Fruit fly (Drosophila melanogaster) whole organism, embryonic: ENCODE results near the gene CG45073.

Experiments used
- Aef1 ChIP-seq: fragments of 200-800 bp; sonication (Bioruptor generic); IDR thresholded peaks from 3 replicates; pipeline ENCODE4 v1.3.6; 2022; ENCODE audit warnings: missing biosample characterization, missing genetic modification characterization
- Antp ChIP-seq: fragments of 200-800 bp; sonication (Bioruptor generic); optimal IDR thresholded peaks from 3 replicates; lab custom pipeline; 2016; ENCODE audit warnings: missing biosample characterization, missing genetic modification characterization
- Awh ChIP-seq: fragments of 200-800 bp; sonication (Bioruptor generic); IDR thresholded peaks from 2 replicates; pipeline ENCODE4, ENCODE4 v1.3.6; 2022; ENCODE audit warnings: missing biosample characterization, missing genetic modification characterization
- CG10543 ChIP-seq: fragments of 200-800 bp; sonication (Bioruptor generic); optimal IDR thresholded peaks from 3 replicates; lab custom pipeline; 2017; ENCODE audit warnings: missing biosample characterization, mild to moderate bottlenecking, missing genetic modification characterization, moderate library complexity
- CG12219 ChIP-seq: fragments of 200-800 bp; sonication (Bioruptor generic); optimal IDR thresholded peaks from 3 replicates; lab custom pipeline; 2018; ENCODE audit warnings: missing biosample characterization, mild to moderate bottlenecking, missing genetic modification characterization
- CG13123 ChIP-seq: fragments of 200-800 bp; sonication (Bioruptor generic); optimal IDR thresholded peaks from 2 replicates; lab custom pipeline; 2016; ENCODE audit warnings: missing biosample characterization, missing genetic modification characterization
- CG14667 ChIP-seq: fragments of 200-800 bp; sonication (Bioruptor generic); IDR thresholded peaks from 2 replicates; pipeline ENCODE4 v1.3.6; 2022; ENCODE audit warnings: missing biosample characterization, missing genetic modification characterization
- CG16815 ChIP-seq: fragments of 200-800 bp; sonication (Bioruptor generic); optimal IDR thresholded peaks from 3 replicates; lab custom pipeline; 2017; ENCODE audit warnings: missing biosample characterization, mild to moderate bottlenecking, missing genetic modification characterization
- CG2120 ChIP-seq: fragments of 200-800 bp; sonication (Bioruptor generic); optimal IDR thresholded peaks from 3 replicates; lab custom pipeline; 2016; ENCODE audit warnings: missing biosample characterization, missing genetic modification characterization
- CG2199 ChIP-seq: fragments of 200-800 bp; sonication (Bioruptor generic); IDR thresholded peaks from 3 replicates; pipeline ENCODE4 v1.3.6; 2022; ENCODE audit warnings: missing biosample characterization, missing genetic modification characterization
- CG2678 ChIP-seq: fragments of 200-800 bp; sonication (Bioruptor generic); optimal IDR thresholded peaks from 3 replicates; lab custom pipeline; 2019; ENCODE audit warnings: missing biosample characterization, mild to moderate bottlenecking, missing genetic modification characterization, moderate library complexity
- CG30431 ChIP-seq: fragments of 200-800 bp; sonication (Bioruptor generic); optimal IDR thresholded peaks from 2 replicates; lab custom pipeline; 2017; ENCODE audit warnings: missing biosample characterization, missing genetic modification characterization
- CG3838 ChIP-seq: fragments of 200-800 bp; sonication (Bioruptor generic); optimal IDR thresholded peaks from 3 replicates; lab custom pipeline; 2016; ENCODE audit warnings: missing biosample characterization, missing genetic modification characterization
- CG4707 ChIP-seq: fragments of 200-800 bp; sonication (Bioruptor generic); optimal IDR thresholded peaks from 2 replicates; lab custom pipeline; 2018; ENCODE audit warnings: missing biosample characterization, mild to moderate bottlenecking, missing genetic modification characterization, moderate library complexity
- CG6689 ChIP-seq: fragments of 200-800 bp; sonication (Bioruptor generic); IDR thresholded peaks from 2 replicates; pipeline ENCODE4 v1.3.6; 2022; ENCODE audit warnings: missing biosample characterization, missing genetic modification characterization
- CG8388 ChIP-seq: fragments of 200-800 bp; sonication (Bioruptor generic); optimal IDR thresholded peaks from 2 replicates; lab custom pipeline; 2019; ENCODE audit warnings: missing biosample characterization, mild to moderate bottlenecking, missing genetic modification characterization, moderate library complexity
- Doc3 ChIP-seq: fragments of 200-800 bp; sonication (Bioruptor generic); IDR thresholded peaks from 3 replicates; pipeline ENCODE4 v1.3.6; 2022; ENCODE audit warnings: missing biosample characterization, missing genetic modification characterization; ENCODE audit not compliant: partially characterized antibody
- Eip74EF ChIP-seq, 2 experiments: fragments of 200-800 bp in 1 of 2; fragments of >200 bp in 1 of 2; sonication (Bioruptor generic) in 1 of 2; optimal IDR thresholded peaks; 2 replicates each; lab custom pipeline; 2017 to 2019; ENCODE audit warnings: missing biosample characterization in 2 of 2, missing genetic modification characterization in 2 of 2, mild to moderate bottlenecking in 1 of 2, moderate library complexity in 1 of 2
- H2.0 ChIP-seq: fragments of 200-800 bp; sonication (Bioruptor generic); IDR thresholded peaks from 2 replicates; pipeline ENCODE4 v1.3.6; 2022; ENCODE audit warnings: missing biosample characterization, missing genetic modification characterization
- HLH3B ChIP-seq: fragments of 200-800 bp; sonication (Bioruptor generic); IDR thresholded peaks from 2 replicates; pipeline ENCODE4 v1.3.6; 2022; ENCODE audit warnings: missing biosample characterization, missing genetic modification characterization
- HLHmδ ChIP-seq: fragments of 200-800 bp; sonication (Bioruptor generic); optimal IDR thresholded peaks from 2 replicates; lab custom pipeline; 2018; ENCODE audit warnings: missing biosample characterization, mild to moderate bottlenecking, missing genetic modification characterization, moderate library complexity
- Hmr ChIP-seq: fragments of 200-800 bp; sonication (Bioruptor generic); optimal IDR thresholded peaks from 3 replicates; lab custom pipeline; 2017; ENCODE audit warnings: mild to moderate bottlenecking, missing biosample characterization, missing genetic modification reagents, missing genetic modification characterization
- Hr78 ChIP-seq, 2 experiments: fragments of 200-800 bp in 1 of 2; fragments of >200 bp in 1 of 2; sonication (Bioruptor generic) in 1 of 2; optimal IDR thresholded peaks; 2 replicates each; lab custom pipeline; 2017 to 2019; ENCODE audit warnings: missing biosample characterization in 2 of 2, missing genetic modification characterization in 2 of 2, mild to moderate bottlenecking in 1 of 2, moderate library complexity in 1 of 2
- Mad ChIP-seq: fragments of 200-800 bp; sonication (Bioruptor generic); optimal IDR thresholded peaks from 2 replicates; lab custom pipeline; 2016; ENCODE audit warnings: missing biosample characterization, missing genetic modification characterization
- Mrtf ChIP-seq: fragments of 200-800 bp; sonication (Bioruptor generic); IDR thresholded peaks from 3 replicates; pipeline ENCODE4 v1.3.6; 2022; ENCODE audit warnings: missing biosample characterization, missing genetic modification characterization
- Pdp1 ChIP-seq, 2 experiments: fragments of 200-800 bp; sonication (Bioruptor generic); optimal IDR thresholded peaks; 3 replicates each; lab custom pipeline; 2016; ENCODE audit warnings: missing biosample characterization in 2 of 2, missing genetic modification characterization in 2 of 2, mild to moderate bottlenecking in 1 of 2, moderate library complexity in 1 of 2
- Scr ChIP-seq: fragments of 200-800 bp; sonication (Bioruptor generic); IDR thresholded peaks from 2 replicates; pipeline ENCODE4 v1.3.6; 2022; ENCODE audit warnings: missing biosample characterization, missing genetic modification characterization; ENCODE audit not compliant: partially characterized antibody
- Sin3A ChIP-seq: fragments of >200 bp; optimal IDR thresholded peaks from 2 replicates; lab custom pipeline; 2018
- abd-A ChIP-seq: fragments of 200-800 bp; sonication (Bioruptor generic); optimal IDR thresholded peaks from 3 replicates; lab custom pipeline; 2019; ENCODE audit warnings: missing biosample characterization, mild to moderate bottlenecking, missing genetic modification characterization, moderate library complexity
- btn ChIP-seq: fragments of 200-800 bp; sonication (Bioruptor generic); optimal IDR thresholded peaks from 2 replicates; lab custom pipeline; 2016; ENCODE audit warnings: missing biosample characterization, missing genetic modification characterization
- cas ChIP-seq: fragments of 200-800 bp; sonication (Bioruptor generic); IDR thresholded peaks from 2 replicates; pipeline ENCODE4 v1.3.6; 2022; ENCODE audit warnings: missing biosample characterization, missing genetic modification characterization
- chinmo ChIP-seq: fragments of 200-800 bp; sonication (Bioruptor generic); IDR thresholded peaks from 4 replicates; pipeline ENCODE4 v1.3.6; 2022; ENCODE audit warnings: missing biosample characterization, missing genetic modification characterization; ENCODE audit not compliant: partially characterized antibody
- da ChIP-seq: fragments of 200-800 bp; sonication (Bioruptor generic); optimal IDR thresholded peaks from 2 replicates; lab custom pipeline; 2016; ENCODE audit warnings: missing biosample characterization, missing genetic modification characterization
- dimm ChIP-seq: fragments of 200-800 bp; sonication (Bioruptor generic); IDR thresholded peaks from 2 replicates; pipeline ENCODE4 v1.3.6; 2022; ENCODE audit warnings: missing biosample characterization, missing genetic modification characterization
- grau ChIP-seq: fragments of 200-800 bp; optimal IDR thresholded peaks from 3 replicates; lab custom pipeline; 2019; ENCODE audit warnings: missing biosample characterization, mild to moderate bottlenecking, missing genetic modification characterization, moderate library complexity
- gt ChIP-seq: fragments of 200-800 bp; sonication (Bioruptor generic); IDR thresholded peaks from 2 replicates; pipeline ENCODE4 v1.3.6; 2022; ENCODE audit warnings: missing biosample characterization, missing genetic modification characterization
- ind ChIP-seq: fragments of 200-800 bp; sonication (Bioruptor generic); optimal IDR thresholded peaks from 3 replicates; lab custom pipeline; 2016; ENCODE audit warnings: missing biosample characterization, missing genetic modification characterization
- luna ChIP-seq: fragments of 200-800 bp; sonication (Bioruptor generic); optimal IDR thresholded peaks from 2 replicates; lab custom pipeline; 2016; ENCODE audit warnings: missing biosample characterization, missing genetic modification characterization
- nerfin-2 ChIP-seq: fragments of 200-800 bp; sonication (Bioruptor generic); IDR thresholded peaks from 2 replicates; pipeline ENCODE4 v1.3.6; 2022; ENCODE audit warnings: missing biosample characterization, missing genetic modification characterization; ENCODE audit not compliant: partially characterized antibody
- nmo ChIP-seq: fragments of 200-800 bp; sonication (Bioruptor generic); optimal IDR thresholded peaks from 2 replicates; lab custom pipeline; 2018; ENCODE audit warnings: missing biosample characterization, mild to moderate bottlenecking, missing genetic modification characterization, moderate library complexity
- org-1 ChIP-seq: fragments of 200-800 bp; sonication (Bioruptor generic); optimal IDR thresholded peaks from 2 replicates; lab custom pipeline; 2017; ENCODE audit warnings: missing biosample characterization, missing genetic modification characterization
- pnt ChIP-seq: fragments of 200-800 bp; sonication (Bioruptor generic); optimal IDR thresholded peaks from 3 replicates; lab custom pipeline; 2016; ENCODE audit warnings: missing biosample characterization, missing genetic modification characterization
- pum ChIP-seq: fragments of 200-800 bp; sonication (Bioruptor generic); optimal IDR thresholded peaks from 2 replicates; lab custom pipeline; 2016; ENCODE audit warnings: missing biosample characterization, missing genetic modification characterization
- scrt ChIP-seq: fragments of 200-800 bp; sonication (Bioruptor generic); optimal IDR thresholded peaks from 2 replicates; lab custom pipeline; 2018; ENCODE audit warnings: missing biosample characterization, mild to moderate bottlenecking, missing genetic modification characterization, moderate library complexity
- slbo ChIP-seq: fragments of 200-800 bp; sonication (Bioruptor generic); IDR thresholded peaks from 2 replicates; pipeline ENCODE4 v1.3.6; 2022; ENCODE audit warnings: missing biosample characterization, missing genetic modification characterization
- slp2 ChIP-seq: fragments of 200-800 bp; sonication (Bioruptor generic); optimal IDR thresholded peaks from 2 replicates; lab custom pipeline; 2016; ENCODE audit warnings: missing biosample characterization, missing genetic modification characterization
- stc ChIP-seq: fragments of 200-800 bp; sonication (Bioruptor generic); IDR thresholded peaks from 2 replicates; pipeline ENCODE4 v1.3.6; 2022; ENCODE audit warnings: missing biosample characterization, missing genetic modification characterization
- tll ChIP-seq, 2 experiments: fragments of 200-800 bp in 1 of 2; fragments of >200 bp in 1 of 2; sonication (Bioruptor generic) in 1 of 2; optimal IDR thresholded peaks; 2 replicates each; lab custom pipeline; 2017 to 2019; ENCODE audit warnings: missing biosample characterization in 2 of 2, missing genetic modification characterization in 2 of 2, mild to moderate bottlenecking in 1 of 2, moderate library complexity in 1 of 2
- usp ChIP-seq: fragments of >200 bp; optimal IDR thresholded peaks from 2 replicates; lab custom pipeline; 2017; ENCODE audit warnings: missing biosample characterization, missing genetic modification characterization
- wor ChIP-seq: fragments of 200-800 bp; sonication (Bioruptor generic); IDR thresholded peaks from 2 replicates; pipeline ENCODE4 v1.3.6; 2022; ENCODE audit warnings: missing biosample characterization, missing genetic modification characterization
- zfh1 ChIP-seq: fragments of 200-800 bp; sonication (Bioruptor generic); IDR thresholded peaks from 3 replicates; pipeline ENCODE4 v1.3.6; 2022; ENCODE audit warnings: missing biosample characterization, missing genetic modification characterization

The CG45073 gene

dm6 chr3R:30164162-30164561 is 39.6 kb upstream of the CG45073 start (continued):
- TF ChIP-seq CG4707 (peak; percentile 16), CG10543 (GFP tag; lab: Kevin White, UChicago) (no peak), nerfin-2 (GFP tag; lab: Robert Waterston, UW) (no peak), CG30431 (peak; percentile 17), CG16815 (GFP tag; lab: Kevin White, UChicago) (no peak), Aef1 (GFP tag; lab: Robert Waterston, UW) (no peak), pum (no peak), CG2199 (no peak), HLHmδ (no peak), CG2678 (tag; lab: Kevin White, UChicago) (peak; percentile 20), Mrtf (GFP tag; lab: Robert Waterston, UW) (peak; percentile 31; the same call in 1 of the 3 replicates), CG12219 (GFP tag; lab: Kevin White, UChicago) (peak; percentile 19), wor (GFP tag; lab: Robert Waterston, UW) (peak; percentile 50), chinmo (GFP tag; lab: Robert Waterston, UW) (no peak), Doc3 (GFP tag; lab: Robert Waterston, UW) (no peak), abd-A (tag; lab: Kevin White, UChicago) (no peak), Antp (GFP tag; lab: Kevin White, UChicago) (peak; percentile 15), ind (GFP tag; lab: Kevin White, UChicago) (peak; percentile 34), slbo (GFP tag; lab: Robert Waterston, UW) (0 out of 2 replicates have a peak, but pooled peaks have one; percentile 9), CG14667 (GFP tag; lab: Robert Waterston, UW) (no peak), scrt (GFP tag; lab: Kevin White, UChicago) (no peak), gt (GFP tag; lab: Robert Waterston, UW) (no peak), CG3838 (GFP tag; lab: Kevin White, UChicago) (no peak), H2.0 (GFP tag; lab: Robert Waterston, UW) (0 out of 2 replicates have a peak, but pooled peaks have one; percentile 30), luna (GFP tag; lab: Kevin White, UChicago) (no peak), Sin3A (lab: Kevin White, UChicago) (no peak), Hr78 (GFP tag; optimal IDR thresholded peaks at IDR 0.05; lab: Kevin White, UChicago) (peak in 1 of 2 experiments; percentile 11), HLH3B (GFP tag; lab: Robert Waterston, UW) (peak; percentile 64), CG8388 (GFP tag; lab: Kevin White, UChicago) (peak; percentile 35), CG2120 (no peak), Pdp1 (GFP tag; optimal IDR thresholded peaks at IDR 0.05; lab: Kevin White, UChicago) (peak in 1 of 2 experiments; percentile 26), pnt (GFP tag; lab: Kevin White, UChicago) (peak; percentile 40), Eip74EF (GFP tag; optimal IDR thresholded peaks at IDR 0.05; lab: Kevin White, UChicago) (peak in 1 of 2 experiments; percentile 42), zfh1 (peak; percentile 54; the same call in 2 of the 3 replicates), Mad (GFP tag; lab: Kevin White, UChicago) (no peak), CG13123 (GFP tag; lab: Kevin White, UChicago) (no peak), cas (GFP tag; lab: Robert Waterston, UW) (no peak), Hmr (GFP tag; lab: Kevin White, UChicago) (no peak), slp2 (GFP tag; lab: Kevin White, UChicago) (peak; percentile 17), da (GFP tag; lab: Kevin White, UChicago) (no peak), CG6689 (peak; percentile 38; the same call in 1 of the 2 replicates), nmo (GFP tag; lab: Kevin White, UChicago) (peak; percentile 24), grau (peak; percentile 25), tll (GFP tag; optimal IDR thresholded peaks at IDR 0.05; lab: Kevin White, UChicago) (no peak), usp (GFP tag; lab: Kevin White, UChicago) (no peak), btn (GFP tag; lab: Kevin White, UChicago) (peak; percentile 27), Awh (GFP tag; lab: Robert Waterston, UW) (peak; percentile 34; the same call in 1 of the 2 replicates), dimm (no peak), stc (GFP tag; lab: Robert Waterston, UW) (peak; percentile 52; the same call in 1 of the 2 replicates), Scr (GFP tag; lab: Robert Waterston, UW) (no peak), org-1 (GFP tag; lab: Kevin White, UChicago) (peak; percentile 19)
